Fruit fly (Drosophila melanogaster) whole organism, adult: ENCODE measurements around the gene NTPase.

Experiments used
- CG11617 ChIP-seq: fragments of 200-800 bp; sonication (Bioruptor generic); optimal IDR thresholded peaks from 2 replicates; lab custom pipeline; 2017; ENCODE audit warnings: mild to moderate bottlenecking, missing biosample characterization, missing genetic modification reagents, missing genetic modification characterization
- CG12768 ChIP-seq: fragments of 200-800 bp; sonication (Bioruptor generic); optimal IDR thresholded peaks from 2 replicates; lab custom pipeline; 2017; ENCODE audit warnings: missing biosample characterization, missing genetic modification characterization, mild to moderate bottlenecking, moderate library complexity, missing genetic modification reagents
- CG14711 ChIP-seq: fragments of 200-800 bp; sonication (Bioruptor generic); optimal IDR thresholded peaks from 2 replicates; lab custom pipeline; 2018; ENCODE audit warnings: missing biosample characterization, mild to moderate bottlenecking, missing genetic modification characterization, moderate library complexity
- CG1620 ChIP-seq: fragments of 200-800 bp; sonication (Bioruptor generic); optimal IDR thresholded peaks from 2 replicates; lab custom pipeline; 2016; ENCODE audit warnings: missing biosample characterization, missing genetic modification characterization
- CG33017 ChIP-seq: fragments of 200-800 bp; sonication (Bioruptor generic); optimal IDR thresholded peaks from 2 replicates; lab custom pipeline; 2018; ENCODE audit warnings: missing biosample characterization, mild to moderate bottlenecking, missing genetic modification characterization, moderate library complexity
- CG5204 ChIP-seq: fragments of 200-800 bp; sonication (Bioruptor generic); optimal IDR thresholded peaks from 2 replicates; lab custom pipeline; 2016; ENCODE audit warnings: missing biosample characterization, missing genetic modification characterization
- CG7045 ChIP-seq: fragments of 200-800 bp; sonication (Bioruptor generic); optimal IDR thresholded peaks from 2 replicates; lab custom pipeline; 2017; ENCODE audit warnings: missing biosample characterization, mild to moderate bottlenecking, missing genetic modification characterization
- CG7101 ChIP-seq: fragments of 200-800 bp; sonication (Bioruptor generic); optimal IDR thresholded peaks from 2 replicates; lab custom pipeline; 2018; ENCODE audit warnings: missing biosample characterization, mild to moderate bottlenecking, missing genetic modification characterization, moderate library complexity
- Clk ChIP-seq: fragments of 200-800 bp; sonication (Bioruptor generic); optimal IDR thresholded peaks from 2 replicates; lab custom pipeline; 2017; ENCODE audit warnings: missing biosample characterization, missing genetic modification characterization
- Crg-1 ChIP-seq: fragments of 200-800 bp; sonication (Bioruptor generic); optimal IDR thresholded peaks from 2 replicates; lab custom pipeline; 2016; ENCODE audit warnings: missing biosample characterization, missing genetic modification characterization
- Hr96 ChIP-seq: fragments of 200-800 bp; sonication (Bioruptor generic); optimal IDR thresholded peaks from 2 replicates; lab custom pipeline; 2016; ENCODE audit warnings: missing biosample characterization, missing genetic modification characterization
- Mnt ChIP-seq: fragments of 200-800 bp; sonication (Bioruptor generic); optimal IDR thresholded peaks from 2 replicates; lab custom pipeline; 2016; ENCODE audit warnings: missing biosample characterization, mild to moderate bottlenecking, missing genetic modification characterization
- bab1 ChIP-seq: fragments of 200-800 bp; sonication (Bioruptor generic); optimal IDR thresholded peaks from 3 replicates; lab custom pipeline; 2019; ENCODE audit warnings: missing biosample characterization, mild to moderate bottlenecking, missing genetic modification characterization, moderate library complexity
- cic ChIP-seq: fragments of 200-800 bp; sonication (Bioruptor generic); optimal IDR thresholded peaks from 2 replicates; lab custom pipeline; 2017; ENCODE audit warnings: missing biosample characterization, mild to moderate bottlenecking, missing genetic modification characterization, moderate library complexity
- cnc ChIP-seq, 2 experiments: fragments of >200 bp; optimal IDR thresholded peaks; 2 replicates each; lab custom pipeline; 2017
- kay ChIP-seq: fragments of 200-800 bp; sonication (Bioruptor generic); peaks from one replicate; lab custom pipeline; 2016; ENCODE audit warnings: missing biosample characterization, missing genetic modification characterization, borderline replicate concordance
- ovo ChIP-seq: fragments of 200-800 bp; sonication (Bioruptor generic); optimal IDR thresholded peaks from 2 replicates; lab custom pipeline; 2016; ENCODE audit warnings: missing biosample characterization, missing genetic modification characterization
- pad ChIP-seq: fragments of 200-800 bp; sonication (Bioruptor generic); optimal IDR thresholded peaks from 3 replicates; lab custom pipeline; 2017; ENCODE audit warnings: missing biosample characterization, missing genetic modification characterization, mild to moderate bottlenecking, moderate library complexity, missing genetic modification reagents
- tj ChIP-seq: fragments of 200-800 bp; sonication (Bioruptor generic); optimal IDR thresholded peaks from 3 replicates; lab custom pipeline; 2017; ENCODE audit warnings: missing biosample characterization, mild to moderate bottlenecking, missing genetic modification characterization, moderate library complexity
- toe ChIP-seq: fragments of 200-800 bp; sonication (Bioruptor generic); optimal IDR thresholded peaks from 2 replicates; lab custom pipeline; 2016; ENCODE audit warnings: missing biosample characterization, missing genetic modification characterization

The NTPase gene

dm6 chr2L:2884683-2885502, 757 bp downstream of the NTPase start:
- TF ChIP-seq Mnt (GFP tag; lab: Kevin White, UChicago) (peak; percentile 92), kay (no peak), Hr96 (GFP tag; lab: Kevin White, UChicago) (peak; percentile 35), pad (no peak), Clk (no peak), CG1620 (GFP tag; lab: Kevin White, UChicago) (peak; percentile 69), CG7045 (no peak), CG5204 (no peak), CG33017 (tag; lab: Kevin White, UChicago) (peak; percentile 52), Crg-1 (GFP tag; lab: Kevin White, UChicago) (no peak), bab1 (GFP tag; lab: Kevin White, UChicago) (peak; percentile 71), cnc (optimal IDR thresholded peaks at IDR 0.05; lab: Kevin White, UChicago) (peak; percentile 30 to 77), cic (GFP tag; lab: Kevin White, UChicago) (peak; percentile 72), toe (peak; percentile 27), tj (GFP tag; lab: Kevin White, UChicago) (peak; percentile 37), CG12768 (GFP tag; lab: Kevin White, UChicago) (peak; percentile 53), CG11617 (GFP tag; lab: Kevin White, UChicago) (peak; percentile 67), ovo (GFP tag; lab: Kevin White, UChicago) (no peak), CG14711 (tag; lab: Kevin White, UChicago) (peak; percentile 38), CG7101 (peak; percentile 30)

- TF ChIP-seq Hr96 (GFP tag; lab: Kevin White, UChicago) = no peak
- peak; percentile 92 for TF ChIP-seq kay
Observed at dm6 chr2L:2883703-2884294, 1.9 kb downstream of the NTPase start.

dm6 chr2L:2882968-2883702, 2.5 kb downstream of the NTPase start:
- TF ChIP-seq kay (no peak), cic (GFP tag; lab: Kevin White, UChicago) (no peak), CG7045 (peak; percentile 25), pad (no peak), Mnt (GFP tag; lab: Kevin White, UChicago) (peak; percentile 29), Hr96 (GFP tag; lab: Kevin White, UChicago) (peak; percentile 40), CG14711 (tag; lab: Kevin White, UChicago) (peak; percentile 26), toe (peak; percentile 24), CG5204 (no peak), CG1620 (GFP tag; lab: Kevin White, UChicago) (no peak), CG12768 (GFP tag; lab: Kevin White, UChicago) (peak; percentile 31), cnc (optimal IDR thresholded peaks at IDR 0.05; lab: Kevin White, UChicago) (no peak), CG7101 (peak; percentile 13), bab1 (GFP tag; lab: Kevin White, UChicago) (no peak), CG11617 (GFP tag; lab: Kevin White, UChicago) (peak; percentile 56), tj (GFP tag; lab: Kevin White, UChicago) (peak; percentile 14), Clk (no peak), Crg-1 (GFP tag; lab: Kevin White, UChicago) (no peak), ovo (GFP tag; lab: Kevin White, UChicago) (peak; percentile 86), CG33017 (tag; lab: Kevin White, UChicago) (peak; percentile 7)

dm6 chr2L:2878859-2879258, 6.8 kb downstream of the NTPase start, which contains the start of gene RabGGTb:
Gene RabGGTb (plus strand): TSS chr2L:2879112.
- peak; percentile 22 for TF ChIP-seq CG11617 (GFP tag; lab: Kevin White, UChicago)
- peak; percentile 44 for TF ChIP-seq CG7045
- TF ChIP-seq Hr96 (GFP tag; lab: Kevin White, UChicago) = peak; percentile 27
- peak; percentile 48 for TF ChIP-seq CG1620 (GFP tag; lab: Kevin White, UChicago)
- peak; percentile 4 for TF ChIP-seq pad
- peak; percentile 53 for TF ChIP-seq cic (GFP tag; lab: Kevin White, UChicago)
- peak; percentile 11 for TF ChIP-seq tj (GFP tag; lab: Kevin White, UChicago)
- peak; percentile 51 for TF ChIP-seq CG7101
- peak; percentile 28 for TF ChIP-seq toe
- peak; percentile 46 for TF ChIP-seq Clk
- no peak for TF ChIP-seq CG5204
- TF ChIP-seq kay = no peak
- peak; percentile 25 for TF ChIP-seq Crg-1 (GFP tag; lab: Kevin White, UChicago)
- TF ChIP-seq cnc (optimal IDR thresholded peaks at IDR 0.05; lab: Kevin White, UChicago) = no peak
- no peak for TF ChIP-seq ovo (GFP tag; lab: Kevin White, UChicago)
- peak; percentile 59 for TF ChIP-seq CG12768 (GFP tag; lab: Kevin White, UChicago)
- TF ChIP-seq Mnt (GFP tag; lab: Kevin White, UChicago) = peak; percentile 55
- TF ChIP-seq CG14711 (tag; lab: Kevin White, UChicago) = no peak
- TF ChIP-seq CG33017 (tag; lab: Kevin White, UChicago) = peak; percentile 46
- peak; percentile 75 for TF ChIP-seq bab1 (GFP tag; lab: Kevin White, UChicago)

- TF ChIP-seq bab1 (GFP tag; lab: Kevin White, UChicago) (peak; percentile 89), CG7101 (peak; percentile 81), CG14711 (tag; lab: Kevin White, UChicago) (peak; percentile 70), Clk (peak; percentile 65), Crg-1 (GFP tag; lab: Kevin White, UChicago) (peak; percentile 65), ovo (GFP tag; lab: Kevin White, UChicago) (peak; percentile 50), CG33017 (tag; lab: Kevin White, UChicago) (peak; percentile 80), cic (GFP tag; lab: Kevin White, UChicago) (peak; percentile 5), kay (peak; percentile 37), pad (peak; percentile 62), CG11617 (GFP tag; lab: Kevin White, UChicago) (peak; percentile 68), Mnt (GFP tag; lab: Kevin White, UChicago) (peak; percentile 77), CG12768 (GFP tag; lab: Kevin White, UChicago) (peak; percentile 77), CG1620 (GFP tag; lab: Kevin White, UChicago) (peak; percentile 76), toe (peak; percentile 90), CG5204 (no peak), CG7045 (peak; percentile 69), Hr96 (GFP tag; lab: Kevin White, UChicago) (peak; percentile 89), cnc (optimal IDR thresholded peaks at IDR 0.05; lab: Kevin White, UChicago) (no peak), tj (GFP tag; lab: Kevin White, UChicago) (peak; percentile 48)
Observed at dm6 chr2L:2878188-2878587, 7.5 kb downstream of the NTPase start, which contains the start of the genes Prx6a and Sbat. Gene Prx6a (minus strand): TSS chr2L:2878232. Gene Sbat (plus strand): TSS chr2L:2878344.
